Worm (Caenorhabditis elegans): ENCODE data around the gene F25H9.6.

DNA sequence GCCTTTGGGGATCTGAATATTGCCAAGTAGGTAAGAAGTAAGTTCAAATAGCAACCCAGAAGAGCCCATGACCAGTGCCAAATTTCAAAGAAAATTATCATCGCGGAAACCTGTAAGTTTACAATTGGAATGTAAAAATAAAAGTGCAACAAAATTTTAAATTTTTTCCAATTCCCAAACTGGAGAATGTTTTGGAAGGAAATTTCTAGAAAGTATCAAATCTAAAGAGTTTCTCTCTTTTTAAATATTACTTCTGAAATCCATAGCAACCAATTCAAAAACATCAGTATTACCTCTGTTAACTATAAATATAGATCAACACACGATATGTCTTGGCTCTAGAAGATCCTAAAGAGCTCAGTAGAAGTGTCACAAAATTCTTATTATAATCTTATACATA, 39.5 kb downstream of the F25H9.6 start, which contains the start of gene srd-19:
- TF ChIP-seq W03F9.2 (tag; optimal IDR thresholded peaks at IDR 0.05) = no peak
- no peak for TF ChIP-seq dao-5 (tag; optimal IDR thresholded peaks at IDR 0.05)
